Fruit fly (Drosophila melanogaster): ENCODE results near the gene CG18508.

- TF ChIP-seq h (optimal IDR thresholded peaks at IDR 0.05) (no peak), ttk (optimal IDR thresholded peaks at IDR 0.05) (no peak), psq (optimal IDR thresholded peaks at IDR 0.05) (no peak)
Measured at dm6 chrX:3162405-3163256, 10.3 kb downstream of the CG18508 start.

Measured in Kc167 (cell line).